Worm (Caenorhabditis elegans) whole organism, L3 larva: Measurements from ENCODE around the gene T12D8.5.

ENCODE experiments used
- ama-1 ChIP-seq: fragments of 150-350 bp; optimal IDR thresholded peaks from 2 replicates; lab custom pipeline; 2018
- elt-2 ChIP-seq: sonication (generic microtip); optimal IDR thresholded peaks from 2 replicates; lab custom pipeline; 2016; ENCODE audit warnings: missing genetic modification reagents, mild to moderate bottlenecking, missing genetic modification characterization, missing compliant biosample characterization
- fos-1 ChIP-seq: fragments of 150-350 bp; optimal IDR thresholded peaks from 2 replicates; lab custom pipeline; 2014; ENCODE audit warnings: missing biosample characterization, missing genetic modification characterization
- nhr-11 ChIP-seq: fragments of 150-350 bp; optimal IDR thresholded peaks from 2 replicates; lab custom pipeline; 2014; ENCODE audit warnings: missing biosample characterization, missing genetic modification characterization
- nhr-25 ChIP-seq: sonication (generic microtip); optimal IDR thresholded peaks from 2 replicates; lab custom pipeline; 2017; ENCODE audit warnings: missing biosample characterization, missing genetic modification characterization
- nhr-28 ChIP-seq: fragments of 150-350 bp; optimal IDR thresholded peaks from 2 replicates; lab custom pipeline; 2014; ENCODE audit warnings: missing biosample characterization, missing genetic modification characterization
- pqm-1 ChIP-seq: fragments of 150-350 bp; optimal IDR thresholded peaks from 2 replicates; lab custom pipeline; 2017; ENCODE audit warnings: missing biosample characterization, missing genetic modification characterization, inconsistent platforms
- ztf-11 ChIP-seq: fragments of 150-350 bp; optimal IDR thresholded peaks from 2 replicates; lab custom pipeline; 2014; ENCODE audit warnings: missing biosample characterization, missing genetic modification characterization

DNA sequence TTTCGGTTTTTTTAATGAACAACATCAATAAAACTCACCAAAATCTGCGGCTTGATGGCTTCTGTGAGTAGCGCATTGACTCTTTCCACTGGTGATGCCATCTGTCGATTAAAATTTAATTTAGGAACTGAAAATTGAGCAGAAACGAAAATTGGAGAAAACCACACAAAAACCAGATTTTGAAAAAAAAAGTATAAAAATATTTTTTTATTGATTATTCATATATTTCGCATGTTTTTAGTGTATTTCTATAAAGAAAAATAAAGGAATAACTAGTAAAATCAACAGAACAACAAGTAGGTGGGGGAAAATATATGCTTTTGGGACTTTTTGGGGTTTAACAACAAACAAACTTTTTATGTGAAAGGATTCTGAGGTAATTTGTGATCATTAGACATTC lies 15.6 kb upstream of the T12D8.5 start, which contains the start of gene T12D8.10:
- TF ChIP-seq ztf-11 (tag; lab: Kevin White, UChicago) (no peak), elt-2 (tag; lab: Kevin White, UChicago) (no peak), fos-1 (tag; lab: Kevin White, UChicago) (no peak), pqm-1 (no peak), nhr-11 (tag; lab: Kevin White, UChicago) (no peak), nhr-25 (tag; lab: Kevin White, UChicago) (no peak), nhr-28 (tag; lab: Kevin White, UChicago) (no peak), ama-1 (lab: Kevin White, UChicago) (no peak)
